Fruit fly (Drosophila melanogaster): ENCODE results near the gene Sgs1.

Sgs1 gene

dm6 chr2L:4915715-4916153 lies 21.5 kb upstream of the Sgs1 start (continued):
- TF ChIP-seq dac (GFP tag; optimal IDR thresholded peaks at IDR 0.05) (no peak), CG31627 (GFP tag; optimal IDR thresholded peaks at IDR 0.05) (no peak), fd59A (GFP tag; optimal IDR thresholded peaks at IDR 0.05) (peak; percentile 19), CG11902 (GFP tag; optimal IDR thresholded peaks at IDR 0.05) (peak; percentile 30), esn (GFP tag; optimal IDR thresholded peaks at IDR 0.05) (peak; percentile 48), net (GFP tag; optimal IDR thresholded peaks at IDR 0.05) (no peak), CG6163 (GFP tag; IDR thresholded peaks at IDR 0.05) (peak; percentile 57; the same call in 1 of the 3 replicates), CG34406 (GFP tag; optimal IDR thresholded peaks at IDR 0.05) (peak; percentile 73), Sox14 (GFP tag; optimal IDR thresholded peaks at IDR 0.05) (no peak), CG6792 (GFP tag; optimal IDR thresholded peaks at IDR 0.05) (peak; percentile 52), CG1621 (tag; optimal IDR thresholded peaks at IDR 0.05) (no peak), CG3032 (tag; optimal IDR thresholded peaks at IDR 0.05) (peak; percentile 58), Eip78C (GFP tag) (peak; percentile 78), Sox15 (GFP tag; optimal IDR thresholded peaks at IDR 0.05) (peak; percentile 33), CG16779 (tag; optimal IDR thresholded peaks at IDR 0.05) (no peak), CG3919 (GFP tag; optimal IDR thresholded peaks at IDR 0.05) (peak; percentile 50), CG6854 (GFP tag; optimal IDR thresholded peaks at IDR 0.05) (no peak), CG10631 (GFP tag; optimal IDR thresholded peaks at IDR 0.05) (peak; percentile 40), Blimp-1 (GFP tag; optimal IDR thresholded peaks at IDR 0.05) (no peak), CG6808 (GFP tag; optimal IDR thresholded peaks at IDR 0.05) (peak; percentile 48), CG9139 (GFP tag; optimal IDR thresholded peaks at IDR 0.05) (peak; percentile 11), CG8319 (GFP tag; optimal IDR thresholded peaks at IDR 0.05) (no peak), Lpt (GFP tag; optimal IDR thresholded peaks at IDR 0.05) (no peak), fkh (GFP tag; optimal IDR thresholded peaks at IDR 0.05) (peak; percentile 66)

dm6 chr2L:4916738-4917137 lies 20.5 kb upstream of the Sgs1 start:
- no peak for TF ChIP-seq salr (GFP tag; optimal IDR thresholded peaks at IDR 0.05)
- no peak for TF ChIP-seq CG9139 (GFP tag; optimal IDR thresholded peaks at IDR 0.05)
- no peak for TF ChIP-seq CG11762 (GFP tag; optimal IDR thresholded peaks at IDR 0.05; ENCODE audit: insufficient read depth)
- TF ChIP-seq Hr4 (GFP tag; optimal IDR thresholded peaks at IDR 0.05) = no peak
- no peak for TF ChIP-seq Ets96B (tag; optimal IDR thresholded peaks at IDR 0.05)
- no peak for TF ChIP-seq Gug (GFP tag; IDR thresholded peaks at IDR 0.05)
- TF ChIP-seq Hr39 (GFP tag; optimal IDR thresholded peaks at IDR 0.05) = no peak
- no peak for TF ChIP-seq fd85E (GFP tag; optimal IDR thresholded peaks at IDR 0.05)
- no peak for TF ChIP-seq svp (GFP tag)
- TF ChIP-seq CG8319 (GFP tag; optimal IDR thresholded peaks at IDR 0.05) = no peak
- no peak for TF ChIP-seq acj6 (GFP tag; optimal IDR thresholded peaks at IDR 0.05)
- no peak for TF ChIP-seq fd59A (GFP tag; optimal IDR thresholded peaks at IDR 0.05)
- no peak for TF ChIP-seq CG11902 (GFP tag; optimal IDR thresholded peaks at IDR 0.05)
- no peak for TF ChIP-seq CG3032 (tag; optimal IDR thresholded peaks at IDR 0.05)
- no peak for TF ChIP-seq CG6854 (GFP tag; optimal IDR thresholded peaks at IDR 0.05)
- no peak for TF ChIP-seq CG32006 (GFP tag; optimal IDR thresholded peaks at IDR 0.05)
- no peak for TF ChIP-seq Hr38 (GFP tag; optimal IDR thresholded peaks at IDR 0.05)

DNA sequence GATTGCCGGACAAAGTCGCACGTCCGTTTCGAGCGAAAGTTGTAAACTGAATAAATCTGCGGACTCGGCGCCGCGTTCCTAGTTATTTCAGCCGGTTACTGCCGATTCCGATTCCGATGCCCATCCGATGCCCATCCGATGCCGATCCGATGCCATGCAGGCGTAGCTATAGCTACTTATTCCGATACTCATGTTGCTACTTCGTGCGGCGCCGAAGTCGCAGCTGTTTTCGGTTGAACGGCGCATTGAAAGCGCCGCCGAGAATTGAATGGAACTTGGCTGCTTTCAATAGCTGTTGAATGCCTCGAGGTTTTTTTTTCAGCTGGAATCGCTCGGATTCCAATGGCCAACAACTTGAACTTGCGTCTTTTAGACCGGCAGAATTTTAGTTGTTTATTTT lies 8.9 kb upstream of the Sgs1 start:
- TF ChIP-seq fkh (GFP tag; optimal IDR thresholded peaks at IDR 0.05) (no peak), fd85E (GFP tag; optimal IDR thresholded peaks at IDR 0.05) (no peak), Eip78C (GFP tag) (peak; percentile 30), Met (GFP tag; optimal IDR thresholded peaks at IDR 0.05) (no peak), CG8119 (GFP tag; IDR thresholded peaks at IDR 0.05) (no peak), CG31627 (GFP tag; optimal IDR thresholded peaks at IDR 0.05) (no peak), Ets96B (tag; optimal IDR thresholded peaks at IDR 0.05) (no peak), Hr39 (GFP tag; optimal IDR thresholded peaks at IDR 0.05) (no peak), CG6276 (GFP tag; optimal IDR thresholded peaks at IDR 0.05) (no peak), CG6792 (GFP tag; optimal IDR thresholded peaks at IDR 0.05) (no peak), cyc (GFP tag; optimal IDR thresholded peaks at IDR 0.05) (no peak), CG15336 (GFP tag; IDR thresholded peaks at IDR 0.05) (no peak), CG9139 (GFP tag; optimal IDR thresholded peaks at IDR 0.05) (no peak), eg (GFP tag; IDR thresholded peaks at IDR 0.05) (peak; percentile 42; the same call in 1 of the 3 replicates), Ets21C (GFP tag; optimal IDR thresholded peaks at IDR 0.05) (no peak), fd59A (GFP tag; optimal IDR thresholded peaks at IDR 0.05) (no peak), CG11294 (GFP tag; IDR thresholded peaks at IDR 0.05) (no peak), lz (GFP tag; optimal IDR thresholded peaks at IDR 0.05) (no peak), Sox15 (GFP tag; optimal IDR thresholded peaks at IDR 0.05) (no peak), CG16779 (tag; optimal IDR thresholded peaks at IDR 0.05) (peak; percentile 19), pdm3 (GFP tag; optimal IDR thresholded peaks at IDR 0.05) (no peak), CG6163 (GFP tag; IDR thresholded peaks at IDR 0.05) (0 out of 3 replicates have a peak, but pooled peaks have one; percentile 21), Sox102F (GFP tag; optimal IDR thresholded peaks at IDR 0.05) (no peak), CG4318 (GFP tag; optimal IDR thresholded peaks at IDR 0.05) (no peak), CG10669 (GFP tag; optimal IDR thresholded peaks at IDR 0.05) (no peak), Lpt (GFP tag; optimal IDR thresholded peaks at IDR 0.05) (no peak)
